Fruit fly (Drosophila melanogaster): ENCODE results near the gene CG31089.

DNA sequence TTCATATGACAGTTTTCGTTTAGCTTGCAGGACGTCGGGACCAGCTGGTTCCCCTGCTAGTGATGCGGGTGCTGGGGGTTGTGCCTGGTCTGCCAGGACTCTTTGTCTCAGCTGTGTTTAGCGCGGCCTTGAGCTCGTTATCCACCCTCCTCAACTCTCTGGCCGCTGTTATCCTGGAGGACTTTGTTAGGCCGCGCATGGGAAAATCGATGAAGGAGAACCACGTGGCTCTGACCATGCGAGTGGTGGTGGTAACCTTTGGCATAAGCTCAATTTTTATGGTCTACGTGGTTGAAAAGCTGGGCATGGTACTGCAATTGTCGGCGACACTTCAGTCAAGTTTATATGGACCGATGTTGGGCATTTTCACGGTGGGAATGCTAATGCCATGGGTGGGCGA, 17.5 kb downstream of the CG31089 start:
- TF ChIP-seq usp (GFP tag; optimal IDR thresholded peaks at IDR 0.05), result no peak
- no peak for TF ChIP-seq psq (optimal IDR thresholded peaks at IDR 0.05)
